Fruit fly (Drosophila melanogaster) whole organism, embryonic: Measurements from ENCODE around the gene CG18507.

Experiments used
- Atf-2 ChIP-seq: fragments of 200-800 bp; sonication (Bioruptor generic); optimal IDR thresholded peaks from 2 replicates; lab custom pipeline; 2016; ENCODE audit warnings: missing biosample characterization, missing genetic modification characterization
- C15 ChIP-seq: fragments of 200-800 bp; sonication (Bioruptor generic); IDR thresholded peaks from 3 replicates; pipeline ENCODE4 v1.3.6; 2022; ENCODE audit warnings: missing biosample characterization, missing genetic modification characterization
- CG10147 ChIP-seq: fragments of 200-800 bp; sonication (Bioruptor generic); optimal IDR thresholded peaks from 2 replicates; lab custom pipeline; 2019; ENCODE audit warnings: missing biosample characterization, mild to moderate bottlenecking, missing genetic modification characterization, moderate library complexity
- CG11085 ChIP-seq: fragments of 200-800 bp; sonication (Bioruptor generic); IDR thresholded peaks from 2 replicates; pipeline ENCODE4 v1.3.6; 2022; ENCODE audit warnings: missing biosample characterization, missing genetic modification characterization
- CG11560 ChIP-seq: fragments of 200-800 bp; sonication (Bioruptor generic); IDR thresholded peaks from 3 replicates; pipeline ENCODE4 v1.3.6; 2022; ENCODE audit warnings: missing biosample characterization, missing genetic modification characterization
- CG14965 ChIP-seq: fragments of 200-800 bp; sonication (Bioruptor generic); optimal IDR thresholded peaks from 2 replicates; lab custom pipeline; 2016; ENCODE audit warnings: missing biosample characterization, missing genetic modification characterization, borderline replicate concordance
- CG16815 ChIP-seq: fragments of 200-800 bp; sonication (Bioruptor generic); optimal IDR thresholded peaks from 3 replicates; lab custom pipeline; 2017; ENCODE audit warnings: missing biosample characterization, mild to moderate bottlenecking, missing genetic modification characterization
- CG17829 ChIP-seq: fragments of 200-800 bp; optimal IDR thresholded peaks from 2 replicates; lab custom pipeline; 2019; ENCODE audit warnings: missing biosample characterization, mild to moderate bottlenecking, missing genetic modification characterization, moderate library complexity
- CG3281 ChIP-seq: fragments of 200-800 bp; sonication (Bioruptor generic); optimal IDR thresholded peaks from 3 replicates; lab custom pipeline; 2017; ENCODE audit warnings: missing biosample characterization, mild to moderate bottlenecking, missing genetic modification characterization
- CG4854 ChIP-seq: fragments of 200-800 bp; sonication (Bioruptor generic); optimal IDR thresholded peaks from 2 replicates; lab custom pipeline; 2016; ENCODE audit warnings: missing biosample characterization, missing genetic modification characterization, inconsistent platforms
- CG8924 ChIP-seq: fragments of 200-800 bp; optimal IDR thresholded peaks from 3 replicates; lab custom pipeline; 2019; ENCODE audit warnings: missing biosample characterization, mild to moderate bottlenecking, missing genetic modification characterization, moderate library complexity
- CkIIα-i1 ChIP-seq: fragments of 200-800 bp; sonication (Bioruptor generic); IDR thresholded peaks from 2 replicates; pipeline ENCODE4 v1.3.6; 2022; ENCODE audit warnings: missing biosample characterization, missing genetic modification characterization
- Dad ChIP-seq: fragments of 200-800 bp; sonication (Bioruptor generic); optimal IDR thresholded peaks from 3 replicates; lab custom pipeline; 2016; ENCODE audit warnings: missing biosample characterization, missing genetic modification characterization
- Drgx ChIP-seq: fragments of 200-800 bp; sonication (Bioruptor generic); IDR thresholded peaks from 2 replicates; pipeline ENCODE4 v1.3.6; 2022; ENCODE audit warnings: missing biosample characterization, missing genetic modification characterization
- Fer3 ChIP-seq: fragments of 200-800 bp; sonication (Bioruptor generic); optimal IDR thresholded peaks from 2 replicates; lab custom pipeline; 2018; ENCODE audit warnings: missing biosample characterization, mild to moderate bottlenecking, missing genetic modification characterization, moderate library complexity
- HmgD ChIP-seq: fragments of 200-800 bp; sonication (Bioruptor generic); optimal IDR thresholded peaks from 3 replicates; lab custom pipeline; 2016; ENCODE audit warnings: missing biosample characterization, missing genetic modification characterization
- Max ChIP-seq: fragments of 200-800 bp; sonication (Bioruptor generic); optimal IDR thresholded peaks from 2 replicates; lab custom pipeline; 2016; ENCODE audit warnings: missing biosample characterization, mild to moderate bottlenecking, missing genetic modification characterization
- Nf-YA ChIP-seq: fragments of 200-800 bp; sonication (Bioruptor generic); IDR thresholded peaks from 2 replicates; pipeline ENCODE4 v1.3.6; 2022; ENCODE audit warnings: missing biosample characterization, missing genetic modification characterization
- Ptx1 ChIP-seq: fragments of 200-800 bp; sonication (Bioruptor generic); IDR thresholded peaks from 2 replicates; pipeline ENCODE4 v1.3.6; 2022; ENCODE audit warnings: missing biosample characterization, missing genetic modification characterization
- Rfx ChIP-seq: fragments of 200-800 bp; sonication (Bioruptor generic); IDR thresholded peaks from 2 replicates; pipeline ENCODE4 v1.3.6; 2022; ENCODE audit warnings: missing biosample characterization, missing genetic modification characterization
- Sin3A ChIP-seq: fragments of >200 bp; optimal IDR thresholded peaks from 2 replicates; lab custom pipeline; 2018
- Spps ChIP-seq: fragments of 200-800 bp; sonication (Bioruptor generic); optimal IDR thresholded peaks from 2 replicates; lab custom pipeline; 2018; ENCODE audit warnings: missing biosample characterization, mild to moderate bottlenecking, missing genetic modification characterization
- TFAM ChIP-seq: fragments of 200-800 bp; sonication (Bioruptor generic); optimal IDR thresholded peaks from 2 replicates; lab custom pipeline; 2017; ENCODE audit warnings: missing biosample characterization, missing genetic modification characterization, inconsistent platforms
- Trl ChIP-seq, 3 experiments: fragments of >200 bp in 2 of 3; fragments of 200-800 bp in 1 of 3; sonication (Bioruptor generic) in 1 of 3; optimal IDR thresholded peaks; 2 replicates in 1 of 3; 3 replicates in 2 of 3; lab custom pipeline; 2016 to 2017; ENCODE audit warnings: missing biosample characterization in 1 of 3, missing genetic modification characterization in 1 of 3
- ab ChIP-seq: fragments of 200-800 bp; sonication (Bioruptor generic); optimal IDR thresholded peaks from 2 replicates; lab custom pipeline; 2016; ENCODE audit warnings: missing biosample characterization, missing genetic modification characterization
- az2 ChIP-seq: fragments of 200-800 bp; sonication (Bioruptor generic); optimal IDR thresholded peaks from 3 replicates; lab custom pipeline; 2016; ENCODE audit warnings: missing biosample characterization, missing genetic modification characterization
- bigmax ChIP-seq: fragments of 200-800 bp; sonication (Bioruptor generic); optimal IDR thresholded peaks from 2 replicates; lab custom pipeline; 2018; ENCODE audit warnings: missing biosample characterization, mild to moderate bottlenecking, missing genetic modification characterization
- chm ChIP-seq: fragments of 200-800 bp; sonication (Bioruptor generic); IDR thresholded peaks from 2 replicates; pipeline ENCODE4 v1.3.6; 2022; ENCODE audit warnings: missing biosample characterization, missing genetic modification characterization
- ci ChIP-seq: fragments of 200-800 bp; sonication (Bioruptor generic); IDR thresholded peaks from 3 replicates; pipeline ENCODE4 v1.3.6; 2022; ENCODE audit warnings: missing biosample characterization, missing genetic modification characterization
- da ChIP-seq: fragments of 200-800 bp; sonication (Bioruptor generic); optimal IDR thresholded peaks from 2 replicates; lab custom pipeline; 2016; ENCODE audit warnings: missing biosample characterization, missing genetic modification characterization
- dmrt99B ChIP-seq: fragments of 200-800 bp; sonication (Bioruptor generic); optimal IDR thresholded peaks from 2 replicates; lab custom pipeline; 2018; ENCODE audit warnings: missing biosample characterization, mild to moderate bottlenecking, missing genetic modification characterization, moderate library complexity
- fd3F ChIP-seq: fragments of 200-800 bp; sonication (Bioruptor generic); optimal IDR thresholded peaks from 2 replicates; lab custom pipeline; 2018; ENCODE audit warnings: missing biosample characterization, mild to moderate bottlenecking, missing genetic modification characterization, moderate library complexity
- gcm ChIP-seq: fragments of 200-800 bp; sonication (Bioruptor generic); optimal IDR thresholded peaks from 2 replicates; lab custom pipeline; 2019; ENCODE audit warnings: missing biosample characterization, mild to moderate bottlenecking, missing genetic modification characterization, moderate library complexity
- gcm2 ChIP-seq: fragments of 200-800 bp; sonication (Bioruptor generic); optimal IDR thresholded peaks from 2 replicates; lab custom pipeline; 2016; ENCODE audit warnings: missing biosample characterization, missing genetic modification characterization
- grau ChIP-seq: fragments of 200-800 bp; optimal IDR thresholded peaks from 3 replicates; lab custom pipeline; 2019; ENCODE audit warnings: missing biosample characterization, mild to moderate bottlenecking, missing genetic modification characterization, moderate library complexity
- gsb ChIP-seq: fragments of 200-800 bp; sonication (Bioruptor generic); IDR thresholded peaks from 2 replicates; pipeline ENCODE4 v1.3.6; 2022; ENCODE audit warnings: missing biosample characterization, missing genetic modification characterization
- inv ChIP-seq: fragments of 200-800 bp; sonication (Bioruptor generic); IDR thresholded peaks from 2 replicates; pipeline ENCODE4 v1.3.6; 2022; ENCODE audit warnings: missing biosample characterization, missing genetic modification characterization; ENCODE audit not compliant: partially characterized antibody
- klu ChIP-seq: fragments of 200-800 bp; sonication (Bioruptor generic); IDR thresholded peaks from 2 replicates; pipeline ENCODE4 v1.3.6; 2022; ENCODE audit warnings: missing biosample characterization, missing genetic modification characterization
- lilli ChIP-seq: fragments of 200-800 bp; sonication (Bioruptor generic); optimal IDR thresholded peaks from 3 replicates; lab custom pipeline; 2016; ENCODE audit warnings: missing biosample characterization, missing genetic modification characterization
- lov ChIP-seq, 2 experiments: fragments of 200-800 bp in 1 of 2; fragments of >200 bp in 1 of 2; sonication (Bioruptor generic) in 1 of 2; IDR thresholded peaks in 1 of 2; optimal IDR thresholded peaks in 1 of 2; 2 replicates in 1 of 2; 3 replicates in 1 of 2; pipeline versions ENCODE4 v1.3.6 to Lab custom; 2017 to 2022; ENCODE audit warnings: missing biosample characterization in 1 of 2, missing genetic modification characterization in 1 of 2
- pan ChIP-seq, 4 experiments: fragments of >200 bp in 3 of 4; fragments of 200-800 bp in 1 of 4; sonication (Bioruptor generic) in 1 of 4; optimal IDR thresholded peaks in 3 of 4; IDR thresholded peaks in 1 of 4; 2 replicates each; pipeline versions ENCODE4 v1.3.6 to Lab custom; 2017 to 2022; ENCODE audit warnings: missing biosample characterization in 2 of 4, missing genetic modification characterization in 2 of 4, mixed read lengths in 1 of 4
- pnt ChIP-seq: fragments of 200-800 bp; sonication (Bioruptor generic); optimal IDR thresholded peaks from 3 replicates; lab custom pipeline; 2016; ENCODE audit warnings: missing biosample characterization, missing genetic modification characterization
- pzg ChIP-seq: fragments of 200-800 bp; sonication (Bioruptor generic); optimal IDR thresholded peaks from 3 replicates; lab custom pipeline; 2018; ENCODE audit warnings: missing biosample characterization, mild to moderate bottlenecking, missing genetic modification characterization, moderate library complexity
- ro ChIP-seq: fragments of 200-800 bp; sonication (Bioruptor generic); IDR thresholded peaks from 2 replicates; pipeline ENCODE4 v1.3.6; 2022; ENCODE audit warnings: missing biosample characterization, missing genetic modification characterization
- sim ChIP-seq: fragments of 200-800 bp; sonication (Bioruptor generic); IDR thresholded peaks from 2 replicates; pipeline ENCODE4 v1.3.6; 2022; ENCODE audit warnings: missing biosample characterization, missing genetic modification characterization
- sisA ChIP-seq: fragments of 200-800 bp; sonication (Bioruptor generic); IDR thresholded peaks from 2 replicates; pipeline ENCODE4 v1.3.6; 2022; ENCODE audit warnings: missing biosample characterization, missing genetic modification characterization
- stwl ChIP-seq: fragments of 200-800 bp; sonication (Bioruptor generic); optimal IDR thresholded peaks from 3 replicates; lab custom pipeline; 2018; ENCODE audit warnings: missing biosample characterization, mild to moderate bottlenecking, missing genetic modification characterization, moderate library complexity
- tin ChIP-seq: fragments of 200-800 bp; sonication (Bioruptor generic); optimal IDR thresholded peaks from 3 replicates; lab custom pipeline; 2016; ENCODE audit warnings: missing biosample characterization, missing genetic modification characterization
- ttk ChIP-seq: fragments of 200-800 bp; sonication (Bioruptor generic); IDR thresholded peaks from 2 replicates; pipeline ENCODE4 v2.1.2; 2022; ENCODE audit warnings: missing biosample characterization, missing genetic modification characterization
- z ChIP-seq: fragments of 200-800 bp; sonication (Bioruptor generic); IDR thresholded peaks from 3 replicates; pipeline ENCODE4 v1.3.6; 2022; ENCODE audit warnings: missing biosample characterization, missing genetic modification characterization

The CG18507 gene

DNA sequence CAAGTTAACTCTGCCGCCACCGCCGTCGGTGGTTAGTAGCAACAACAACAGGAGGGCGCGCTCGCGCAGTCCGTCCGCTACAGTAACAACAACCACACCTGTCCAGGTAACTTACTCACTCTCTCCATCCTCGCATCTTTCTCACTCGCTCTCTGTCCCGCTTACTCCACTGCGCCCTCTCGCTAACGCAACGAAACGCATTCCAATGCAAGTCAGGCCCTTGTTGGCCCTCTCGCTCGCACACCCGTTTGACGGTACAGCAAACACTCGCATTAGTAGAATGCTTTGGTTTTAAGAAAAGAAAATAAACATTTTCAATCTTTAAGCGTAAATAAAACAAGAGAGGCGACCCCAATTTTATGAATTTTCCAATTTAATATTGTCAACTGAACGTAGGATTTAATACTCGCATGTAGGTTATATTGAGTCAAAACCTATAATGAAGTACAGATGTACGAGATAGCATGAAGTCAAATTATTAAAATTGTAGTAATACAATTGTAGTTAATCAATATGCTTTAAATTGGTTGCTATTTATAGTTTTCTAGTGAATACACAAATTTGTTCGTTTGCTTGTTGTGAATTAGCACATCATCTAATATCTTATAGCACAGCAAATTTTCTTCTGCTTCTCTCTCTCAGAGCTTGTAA lies 817 bp downstream of the CG18507 start (continued):
- TF ChIP-seq fd3F (GFP tag; lab: Kevin White, UChicago) (no peak), Trl (optimal IDR thresholded peaks at IDR 0.05; lab: Kevin White, UChicago) (peak in 1 of 2 experiments; percentile 61), Trl (GFP tag; optimal IDR thresholded peaks at IDR 0.05; lab: Kevin White, UChicago) (no peak), Atf-2 (GFP tag; lab: Kevin White, UChicago) (peak; percentile 6), Max (GFP tag; lab: Kevin White, UChicago) (no peak), Fer3 (no peak), CG10147 (no peak), gcm (no peak), lov (optimal IDR thresholded peaks at IDR 0.05; lab: Kevin White, UChicago) (no peak), lov (GFP tag; IDR thresholded peaks at IDR 0.05; lab: Robert Waterston, UW) (no peak), inv (GFP tag; lab: Robert Waterston, UW) (no peak), ab (no peak), Sin3A (no peak), klu (no peak), chm (no peak), pnt (GFP tag; lab: Kevin White, UChicago) (peak; percentile 42), CG11560 (0 out of 3 replicates have a peak, but pooled peaks have one; percentile 11), ttk (GFP tag; lab: Robert Waterston, UW) (no peak), TFAM (GFP tag; lab: Kevin White, UChicago) (no peak), Drgx (GFP tag; lab: Robert Waterston, UW) (peak; percentile 48), CG4854 (GFP tag; lab: Kevin White, UChicago) (no peak), pzg (GFP tag; lab: Kevin White, UChicago) (no peak), bigmax (GFP tag; lab: Kevin White, UChicago) (no peak), gsb (GFP tag; lab: Robert Waterston, UW) (no peak), CG8924 (no peak), az2 (GFP tag; lab: Kevin White, UChicago) (peak; percentile 36), Dad (GFP tag; lab: Kevin White, UChicago) (no peak), stwl (tag; lab: Kevin White, UChicago) (no peak), ci (GFP tag; lab: Robert Waterston, UW) (peak; percentile 64), tin (no peak), HmgD (GFP tag; lab: Kevin White, UChicago) (no peak), CkIIα-i1 (GFP tag; lab: Robert Waterston, UW) (no peak), pan (optimal IDR thresholded peaks at IDR 0.05; lab: Kevin White, UChicago) (no peak), pan (GFP tag; optimal IDR thresholded peaks at IDR 0.05 in 1 of 2, IDR thresholded peaks at IDR 0.05 in 1 of 2) (peak in 1 of 2 experiments; percentile 31), CG17829 (no peak), z (GFP tag; lab: Robert Waterston, UW) (peak; percentile 89), CG3281 (GFP tag; lab: Kevin White, UChicago) (no peak), CG14965 (no peak), C15 (no peak), lilli (GFP tag; lab: Kevin White, UChicago) (peak; percentile 35), Rfx (GFP tag; lab: Robert Waterston, UW) (peak; percentile 25; the same call in 1 of the 2 replicates), sim (no peak; the same call in 1 of the 2 replicates), Ptx1 (GFP tag; lab: Robert Waterston, UW) (peak; percentile 44; the same call in 1 of the 2 replicates), da (no peak), gcm2 (GFP tag; lab: Kevin White, UChicago) (no peak), dmrt99B (tag; lab: Kevin White, UChicago) (peak; percentile 46), CG16815 (GFP tag; lab: Kevin White, UChicago) (no peak), Spps (tag; lab: Kevin White, UChicago) (no peak), Nf-YA (GFP tag; lab: Robert Waterston, UW) (no peak), ro (GFP tag; lab: Robert Waterston, UW) (no peak), sisA (GFP tag; lab: Robert Waterston, UW) (0 out of 2 replicates have a peak, but pooled peaks have one; percentile 11), grau (tag; lab: Kevin White, UChicago) (peak; percentile 93), CG11085 (GFP tag; lab: Robert Waterston, UW) (no peak)
